Worm (Caenorhabditis elegans) whole organism, young adult: ENCODE results near the gene hmg-4.

Experiments used
- B0261.1 ChIP-seq: sonication (generic microtip); optimal IDR thresholded peaks from 2 replicates; lab custom pipeline; 2016; ENCODE audit warnings: mild to moderate bottlenecking, missing genetic modification characterization, moderate library complexity, missing compliant biosample characterization
- B0336.3 ChIP-seq: fragments of 200-800 bp; sonication (Bioruptor generic); IDR thresholded peaks from 2 replicates; pipeline ENCODE4 v1.3.6; 2022; ENCODE audit warnings: missing genetic modification characterization, missing compliant biosample characterization
- C06A6.2 ChIP-seq: fragments of 200-800 bp; sonication (Bioruptor generic); conservative IDR thresholded peaks from 2 replicates; pipeline ENCODE4 v1.3.6; 2022; ENCODE audit warnings: missing genetic modification characterization, missing compliant biosample characterization
- F10E7.11 ChIP-seq: sonication (generic microtip); optimal IDR thresholded peaks from 2 replicates; lab custom pipeline; 2017; ENCODE audit warnings: mild to moderate bottlenecking, missing genetic modification characterization, moderate library complexity, missing compliant biosample characterization
- F52B5.7 ChIP-seq: sonication (generic microtip); optimal IDR thresholded peaks from 2 replicates; lab custom pipeline; 2016; ENCODE audit warnings: mild to moderate bottlenecking, missing genetic modification characterization, missing compliant biosample characterization
- F55B11.4 ChIP-seq: sonication (generic microtip); optimal IDR thresholded peaks from 2 replicates; lab custom pipeline; 2016; ENCODE audit warnings: missing compliant biosample characterization, missing genetic modification characterization, borderline replicate concordance; ENCODE audit not compliant: insufficient read depth
- Y53F4B.3 ChIP-seq: fragments of 200-800 bp; sonication (Bioruptor generic); IDR thresholded peaks from 2 replicates; pipeline ENCODE4 v1.3.6; 2022; ENCODE audit warnings: missing genetic modification reagents, missing genetic modification characterization, missing compliant biosample characterization
- ZK185.1 ChIP-seq: sonication (generic microtip); optimal IDR thresholded peaks from 2 replicates; lab custom pipeline; 2016; ENCODE audit warnings: mild to moderate bottlenecking, missing genetic modification characterization, missing compliant biosample characterization; ENCODE audit not compliant: poor library complexity, severe bottlenecking
- ama-1 ChIP-seq, 3 experiments: fragments of 150-350 bp in 1 of 3; sonication (generic microtip) in 2 of 3; optimal IDR thresholded peaks; 2 replicates each; lab custom pipeline; 2014 to 2018; ENCODE audit warnings: missing biosample characterization in 2 of 3, missing genetic modification characterization in 2 of 3, missing genetic modification reagents in 2 of 3
- attf-5 ChIP-seq: fragments of 200-800 bp; sonication (Bioruptor generic); optimal IDR thresholded peaks from 2 replicates; lab custom pipeline; 2018; ENCODE audit warnings: mild to moderate bottlenecking, missing genetic modification characterization, missing compliant biosample characterization
- attf-6 ChIP-seq: fragments of 200-800 bp; sonication (Bioruptor generic); IDR thresholded peaks from 2 replicates; pipeline ENCODE4 v1.3.6; 2022; ENCODE audit warnings: missing genetic modification reagents, missing genetic modification characterization, missing compliant biosample characterization
- bed-2 ChIP-seq: fragments of 200-800 bp; sonication (Bioruptor generic); IDR thresholded peaks from 2 replicates; pipeline ENCODE4 v1.3.6; 2022; ENCODE audit warnings: missing genetic modification reagents, missing genetic modification characterization, missing compliant biosample characterization
- cebp-2 ChIP-seq: fragments of 200-800 bp; sonication (Bioruptor generic); IDR thresholded peaks from 2 replicates; pipeline ENCODE4 v1.3.6; 2022; ENCODE audit warnings: missing genetic modification characterization, missing compliant biosample characterization
- ceh-100 ChIP-seq: fragments of 200-800 bp; sonication (Bioruptor generic); IDR thresholded peaks from 2 replicates; pipeline ENCODE4 v1.3.6; 2022; ENCODE audit warnings: missing genetic modification reagents, missing genetic modification characterization, missing compliant biosample characterization
- ceh-27 ChIP-seq: fragments of 200-800 bp; sonication (Bioruptor generic); optimal IDR thresholded peaks from 2 replicates; lab custom pipeline; 2018; ENCODE audit warnings: mild to moderate bottlenecking, missing genetic modification characterization, moderate library complexity, missing compliant biosample characterization
- ceh-58 ChIP-seq: fragments of 200-800 bp; sonication (Bioruptor generic); IDR thresholded peaks from 2 replicates; pipeline ENCODE4 v1.3.6; 2022; ENCODE audit warnings: missing genetic modification characterization, missing compliant biosample characterization
- chd-7 ChIP-seq: sonication (generic microtip); optimal IDR thresholded peaks from 2 replicates; lab custom pipeline; 2016; ENCODE audit warnings: mild to moderate bottlenecking, missing genetic modification characterization, moderate library complexity, missing compliant biosample characterization
- die-1 ChIP-seq: sonication (generic microtip); optimal IDR thresholded peaks from 2 replicates; lab custom pipeline; 2016; ENCODE audit warnings: missing genotype, mild to moderate bottlenecking, missing genetic modification characterization, missing compliant biosample characterization
- dpff-1 ChIP-seq: sonication (generic microtip); optimal IDR thresholded peaks from 2 replicates; lab custom pipeline; 2017; ENCODE audit warnings: mild to moderate bottlenecking, missing genetic modification characterization, missing compliant biosample characterization
- dpl-1 ChIP-seq: fragments of 150-350 bp; optimal IDR thresholded peaks from 2 replicates; lab custom pipeline; 2014; ENCODE audit warnings: missing biosample characterization, missing genetic modification reagents, missing genetic modification characterization
- efl-1 ChIP-seq: fragments of 150-350 bp; optimal IDR thresholded peaks from 2 replicates; lab custom pipeline; 2014; ENCODE audit warnings: missing biosample characterization, missing genetic modification reagents, missing genetic modification characterization
- egl-18 ChIP-seq: fragments of 200-800 bp; sonication (Bioruptor generic); IDR thresholded peaks from 2 replicates; pipeline ENCODE4 v1.3.6; 2022; ENCODE audit warnings: missing genetic modification reagents, missing genetic modification characterization, missing compliant biosample characterization
- egrh-3 ChIP-seq: fragments of 200-800 bp; sonication (Bioruptor generic); IDR thresholded peaks from 2 replicates; pipeline ENCODE4 v1.3.6; 2022; ENCODE audit warnings: missing genetic modification reagents, missing genetic modification characterization, missing compliant biosample characterization
- ekl-4 ChIP-seq: fragments of 200-800 bp; sonication (Bioruptor generic); IDR thresholded peaks from 2 replicates; pipeline ENCODE4 v1.3.6; 2022; ENCODE audit warnings: missing genetic modification reagents, missing genetic modification characterization, missing compliant biosample characterization
- fkh-3 ChIP-seq: sonication (generic microtip); optimal IDR thresholded peaks from 2 replicates; lab custom pipeline; 2016; ENCODE audit warnings: mild to moderate bottlenecking, missing genetic modification characterization, missing compliant biosample characterization
- him-1 ChIP-seq: sonication (generic microtip); optimal IDR thresholded peaks from 2 replicates; lab custom pipeline; 2016; ENCODE audit warnings: missing genotype, missing genetic modification reagents, missing genetic modification characterization, missing compliant biosample characterization
- hlh-26 ChIP-seq: fragments of 200-800 bp; sonication (Bioruptor generic); conservative IDR thresholded peaks from 2 replicates; pipeline ENCODE4 v1.3.6; 2022; ENCODE audit warnings: missing genetic modification reagents, missing genetic modification characterization, missing compliant biosample characterization
- hmg-20 ChIP-seq: fragments of 200-800 bp; sonication (Bioruptor generic); IDR thresholded peaks from 2 replicates; pipeline ENCODE4 v1.3.6; 2022; ENCODE audit warnings: missing genetic modification reagents, missing genetic modification characterization, missing compliant biosample characterization
- hrde-1 ChIP-seq: sonication (generic microtip); optimal IDR thresholded peaks from 2 replicates; lab custom pipeline; 2016; ENCODE audit warnings: missing genetic modification characterization, mild to moderate bottlenecking, missing compliant biosample characterization, moderate library complexity, missing genotype, missing genetic modification reagents, borderline replicate concordance
- hsf-1 ChIP-seq: fragments of 200-800 bp; sonication (Bioruptor generic); IDR thresholded peaks from 2 replicates; pipeline ENCODE4 v1.3.6; 2022; ENCODE audit warnings: missing genetic modification reagents, missing genetic modification characterization, missing compliant biosample characterization
- lsy-27 ChIP-seq: sonication (generic microtip); optimal IDR thresholded peaks from 2 replicates; lab custom pipeline; 2017; ENCODE audit warnings: missing genetic modification characterization, mild to moderate bottlenecking, missing compliant biosample characterization, antibody characterized with exemption, missing genotype, borderline replicate concordance; ENCODE audit not compliant: insufficient read depth
- madf-6 ChIP-seq: fragments of 200-800 bp; sonication (Bioruptor generic); IDR thresholded peaks from 2 replicates; pipeline ENCODE4 v1.3.6; 2022; ENCODE audit warnings: missing genetic modification reagents, missing genetic modification characterization, missing compliant biosample characterization
- mes-4 ChIP-seq: sonication (generic microtip); optimal IDR thresholded peaks from 2 replicates; lab custom pipeline; 2016; ENCODE audit warnings: missing genotype, missing genetic modification characterization, missing compliant biosample characterization
- nfyb-1 ChIP-seq: fragments of 200-800 bp; sonication (Bioruptor generic); IDR thresholded peaks from 2 replicates; pipeline ENCODE4 v1.3.6; 2022; ENCODE audit warnings: missing genetic modification reagents, missing genetic modification characterization, missing compliant biosample characterization
- nhr-179 ChIP-seq: sonication (generic microtip); optimal IDR thresholded peaks from 2 replicates; lab custom pipeline; 2016; ENCODE audit warnings: mild to moderate bottlenecking, missing genetic modification characterization, missing compliant biosample characterization
- nhr-27 ChIP-seq: fragments of 200-800 bp; sonication (Bioruptor generic); optimal IDR thresholded peaks from 2 replicates; lab custom pipeline; 2018; ENCODE audit warnings: mild to moderate bottlenecking, missing genetic modification characterization, moderate library complexity, missing compliant biosample characterization
- nhr-80 ChIP-seq: sonication (generic microtip); optimal IDR thresholded peaks from 2 replicates; lab custom pipeline; 2016; ENCODE audit warnings: missing genetic modification characterization, missing compliant biosample characterization
- rec-8 ChIP-seq, 2 experiments: sonication (generic microtip); optimal IDR thresholded peaks; 2 replicates each; lab custom pipeline; 2016; ENCODE audit warnings: mild to moderate bottlenecking in 2 of 2, missing genetic modification characterization in 2 of 2, missing genetic modification reagents in 2 of 2, missing genotype in 2 of 2, missing biosample characterization in 1 of 2, missing compliant biosample characterization in 1 of 2, moderate library complexity in 1 of 2
- repo-1 ChIP-seq: sonication (generic microtip); optimal IDR thresholded peaks from 2 replicates; lab custom pipeline; 2017; ENCODE audit warnings: mild to moderate bottlenecking, missing genetic modification characterization, missing compliant biosample characterization
- snpc-1.1 ChIP-seq: sonication (generic microtip); optimal IDR thresholded peaks from 2 replicates; lab custom pipeline; 2017; ENCODE audit warnings: missing genetic modification characterization, mild to moderate bottlenecking, missing compliant biosample characterization, antibody characterized with exemption, moderate library complexity, missing genotype, missing genetic modification reagents; ENCODE audit not compliant: insufficient read depth
- unc-130 ChIP-seq: sonication (generic microtip); optimal IDR thresholded peaks from 2 replicates; lab custom pipeline; 2016; ENCODE audit warnings: missing genetic modification reagents, missing genetic modification characterization, missing compliant biosample characterization
- unc-62 ChIP-seq: fragments of 150-350 bp; optimal IDR thresholded peaks from 2 replicates; lab custom pipeline; 2014; ENCODE audit warnings: missing biosample characterization, missing genetic modification reagents, missing genetic modification characterization
- zfh-2 ChIP-seq: fragments of 200-800 bp; sonication (Bioruptor generic); conservative IDR thresholded peaks from 2 replicates; pipeline ENCODE4 v1.3.6; 2022; ENCODE audit warnings: missing genetic modification reagents, missing genetic modification characterization, missing compliant biosample characterization
- zim-3 ChIP-seq: sonication (generic microtip); optimal IDR thresholded peaks from 2 replicates; lab custom pipeline; 2017; ENCODE audit warnings: mild to moderate bottlenecking, missing genetic modification characterization, moderate library complexity, missing compliant biosample characterization
- ztf-3 ChIP-seq: fragments of 200-800 bp; sonication (Bioruptor generic); optimal IDR thresholded peaks from 2 replicates; lab custom pipeline; 2018; ENCODE audit warnings: mild to moderate bottlenecking, missing genetic modification characterization, missing compliant biosample characterization
- ztf-6 ChIP-seq: fragments of 200-800 bp; sonication (Bioruptor generic); IDR thresholded peaks from 2 replicates; pipeline ENCODE4 v1.3.6; 2022; ENCODE audit warnings: missing genetic modification reagents, missing genetic modification characterization, missing compliant biosample characterization

The hmg-4 gene

DNA sequence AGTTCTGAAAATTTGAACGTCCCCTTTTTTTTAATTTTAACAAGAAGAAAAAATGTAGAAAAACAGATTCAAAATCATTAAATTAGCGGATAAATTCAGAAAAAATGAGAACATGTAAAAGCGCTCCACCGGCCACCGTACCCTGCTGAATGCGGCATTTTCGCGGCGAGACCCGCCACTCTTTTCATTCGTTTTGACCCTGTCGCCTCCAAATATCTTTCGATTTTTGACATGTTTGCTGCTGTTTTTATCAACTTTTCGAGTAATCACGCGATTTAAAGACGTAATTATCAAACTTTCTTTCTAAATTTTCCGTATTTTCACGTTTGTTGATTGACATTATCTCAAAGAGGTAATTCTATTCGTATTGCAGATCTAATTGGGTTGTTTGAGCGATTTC is 45.2 kb downstream of the hmg-4 start, which contains the start of gene gsp-2 (continued):
- TF ChIP-seq egrh-3 (peak; percentile 60; the same call in 1 of the 2 replicates), him-1 (tag; lab: Kevin White, UChicago) (no peak), ZK185.1 (tag; lab: Kevin White, UChicago) (no peak), unc-62 (GFP tag; lab: Kevin White, UChicago) (no peak), efl-1 (GFP tag; lab: Kevin White, UChicago) (peak; percentile 67), egl-18 (GFP tag; lab: Robert Waterston, UW) (no peak), attf-5 (GFP tag; lab: Kevin White, UChicago) (peak; percentile 73), hsf-1 (GFP tag; lab: Robert Waterston, UW) (no peak), zfh-2 (peak; percentile 61; the same call in 1 of the 2 replicates), ztf-6 (GFP tag; lab: Robert Waterston, UW) (no peak), repo-1 (no peak), C06A6.2 (GFP tag; lab: Robert Waterston, UW) (no peak), cebp-2 (GFP tag; lab: Robert Waterston, UW) (0 out of 2 replicates have a peak, but pooled peaks have one; percentile 14), unc-130 (GFP tag; lab: Kevin White, UChicago) (no peak), F10E7.11 (tag; lab: Kevin White, UChicago) (no peak), B0261.1 (tag; lab: Kevin White, UChicago) (no peak), Y53F4B.3 (no peak), attf-6 (no peak), chd-7 (tag; lab: Kevin White, UChicago) (no peak), ceh-27 (GFP tag; lab: Kevin White, UChicago) (peak; percentile 69), snpc-1.1 (peak; percentile 27), B0336.3 (GFP tag; lab: Robert Waterston, UW) (peak; percentile 28; the same call in 1 of the 2 replicates), hrde-1 (tag; lab: Kevin White, UChicago) (no peak), ztf-3 (GFP tag; lab: Kevin White, UChicago) (no peak), madf-6 (GFP tag; lab: Robert Waterston, UW) (peak; percentile 71; the same call in 1 of the 2 replicates)

DNA sequence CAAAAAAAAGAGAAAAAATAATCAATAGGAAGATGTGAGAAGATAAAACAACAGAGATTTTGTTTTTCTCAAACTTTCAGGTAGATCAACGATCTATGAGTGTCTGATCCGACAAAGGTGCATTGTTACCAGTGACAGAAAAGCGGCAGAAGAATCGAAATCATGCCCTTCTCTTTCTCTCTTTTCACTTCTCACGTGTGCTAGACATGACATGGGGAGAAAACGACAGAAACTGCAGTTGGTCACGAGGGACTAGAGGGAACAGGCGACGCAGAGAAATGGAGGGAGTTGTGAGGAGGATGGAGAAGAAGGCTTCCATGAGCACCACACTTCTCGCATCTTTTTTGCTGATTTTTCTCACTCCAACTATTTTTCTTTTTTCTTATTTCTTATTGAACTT is 46.2 kb downstream of the hmg-4 start, which contains the start of gene F56C9.10:
TSS of gene F56C9.10 (minus strand) at position 97 of the 400 bp plus-strand sequence.
- no peak for TF ChIP-seq lsy-27 (tag; lab: Kevin White, UChicago)
- TF ChIP-seq ceh-58 (GFP tag; lab: Robert Waterston, UW) = no peak
- TF ChIP-seq ama-1 (optimal IDR thresholded peaks at IDR 0.05; lab: Kevin White, UChicago) = no peak
- TF ChIP-seq ama-1 (GFP tag; optimal IDR thresholded peaks at IDR 0.05; lab: Kevin White, UChicago) = no peak
- peak; percentile 53 for TF ChIP-seq ZK185.1 (tag; lab: Kevin White, UChicago)
- no peak for TF ChIP-seq Y53F4B.3
- TF ChIP-seq F52B5.7 (tag; lab: Kevin White, UChicago) = no peak
- 0 out of 2 replicates have a peak, but pooled peaks have one; percentile 5 for TF ChIP-seq hmg-20
- TF ChIP-seq efl-1 (GFP tag; lab: Kevin White, UChicago) = no peak
- TF ChIP-seq nhr-179 (tag; lab: Kevin White, UChicago) = no peak
- TF ChIP-seq snpc-1.1 = no peak
- no peak for TF ChIP-seq egrh-3
- peak; percentile 75 for TF ChIP-seq zfh-2
- no peak for TF ChIP-seq hrde-1 (tag; lab: Kevin White, UChicago)
- TF ChIP-seq ceh-100 (GFP tag; lab: Robert Waterston, UW) = no peak
- TF ChIP-seq attf-5 (GFP tag; lab: Kevin White, UChicago) = peak; percentile 86
- peak; percentile 83 for TF ChIP-seq nfyb-1 (GFP tag; lab: Robert Waterston, UW)
- no peak for TF ChIP-seq nhr-27
- peak; percentile 78 for TF ChIP-seq nhr-80 (tag; lab: Kevin White, UChicago)
- no peak for TF ChIP-seq rec-8 (tag; optimal IDR thresholded peaks at IDR 0.05; lab: Kevin White, UChicago)
- TF ChIP-seq hsf-1 (GFP tag; lab: Robert Waterston, UW) = no peak
- no peak for TF ChIP-seq hlh-26 (GFP tag; lab: Robert Waterston, UW)
- no peak for TF ChIP-seq fkh-3 (tag; lab: Kevin White, UChicago)
- TF ChIP-seq zim-3 (tag; lab: Kevin White, UChicago) = no peak
- TF ChIP-seq dpff-1 (tag; lab: Kevin White, UChicago) = no peak
- peak; percentile 71; the same call in 1 of the 2 replicates for TF ChIP-seq ekl-4 (GFP tag; lab: Robert Waterston, UW)
- TF ChIP-seq mes-4 (tag; lab: Kevin White, UChicago) = no peak
- no peak for TF ChIP-seq F55B11.4 (tag; lab: Kevin White, UChicago)
- peak; percentile 34 for TF ChIP-seq die-1
- no peak for TF ChIP-seq dpl-1 (GFP tag; lab: Kevin White, UChicago)
- no peak for TF ChIP-seq bed-2 (GFP tag; lab: Robert Waterston, UW)
